Fruit fly (Drosophila melanogaster) whole organism, embryonic: ENCODE measurements around the gene CG44044.

Experiments used
- CG10462 ChIP-seq: fragments of 200-800 bp; sonication (Bioruptor generic); optimal IDR thresholded peaks from 2 replicates; lab custom pipeline; 2016; ENCODE audit warnings: missing biosample characterization, missing genetic modification characterization
- CG10979 ChIP-seq: fragments of 200-800 bp; sonication (Bioruptor generic); optimal IDR thresholded peaks from 2 replicates; lab custom pipeline; 2018; ENCODE audit warnings: missing biosample characterization, mild to moderate bottlenecking, missing genetic modification characterization, moderate library complexity
- CG11504 ChIP-seq: fragments of 200-800 bp; sonication (Bioruptor generic); optimal IDR thresholded peaks from 3 replicates; lab custom pipeline; 2019; ENCODE audit warnings: missing biosample characterization, mild to moderate bottlenecking, missing genetic modification characterization, moderate library complexity
- CG12391 ChIP-seq: fragments of 200-800 bp; sonication (Bioruptor generic); optimal IDR thresholded peaks from 3 replicates; lab custom pipeline; 2018; ENCODE audit warnings: missing biosample characterization, mild to moderate bottlenecking, missing genetic modification characterization, moderate library complexity
- CG14710 ChIP-seq: fragments of 200-800 bp; sonication (Bioruptor generic); optimal IDR thresholded peaks from 3 replicates; lab custom pipeline; 2019; ENCODE audit warnings: missing biosample characterization, mild to moderate bottlenecking, missing genetic modification characterization, moderate library complexity
- CG17361 ChIP-seq: fragments of 200-800 bp; sonication (Bioruptor generic); IDR thresholded peaks from 3 replicates; pipeline ENCODE4 v1.3.6; 2022; ENCODE audit warnings: missing biosample characterization, missing genetic modification characterization
- CG18262 ChIP-seq: fragments of 200-800 bp; optimal IDR thresholded peaks from 3 replicates; lab custom pipeline; 2019; ENCODE audit warnings: missing biosample characterization, mild to moderate bottlenecking, missing genetic modification characterization, moderate library complexity
- CG2678 ChIP-seq: fragments of 200-800 bp; sonication (Bioruptor generic); optimal IDR thresholded peaks from 3 replicates; lab custom pipeline; 2019; ENCODE audit warnings: missing biosample characterization, mild to moderate bottlenecking, missing genetic modification characterization, moderate library complexity
- CG30403 ChIP-seq: fragments of 200-800 bp; sonication (Bioruptor generic); optimal IDR thresholded peaks from 3 replicates; lab custom pipeline; 2016; ENCODE audit warnings: missing biosample characterization, missing genetic modification characterization
- CG4360 ChIP-seq: fragments of 200-800 bp; sonication (Bioruptor generic); IDR thresholded peaks from 2 replicates; pipeline ENCODE4 v1.3.6; 2022; ENCODE audit warnings: missing biosample characterization, missing genetic modification characterization
- CG7839 ChIP-seq: fragments of 200-800 bp; sonication (Bioruptor generic); optimal IDR thresholded peaks from 3 replicates; lab custom pipeline; 2018; ENCODE audit warnings: missing biosample characterization, mild to moderate bottlenecking, missing genetic modification characterization, moderate library complexity
- CG8388 ChIP-seq: fragments of 200-800 bp; sonication (Bioruptor generic); optimal IDR thresholded peaks from 2 replicates; lab custom pipeline; 2019; ENCODE audit warnings: missing biosample characterization, mild to moderate bottlenecking, missing genetic modification characterization, moderate library complexity
- CTCF ChIP-seq: fragments of 200-800 bp; sonication (Bioruptor generic); optimal IDR thresholded peaks from 2 replicates; lab custom pipeline; 2017; ENCODE audit warnings: missing biosample characterization, mild to moderate bottlenecking, missing genetic modification characterization, moderate library complexity
- Camta ChIP-seq: fragments of 200-800 bp; sonication (Bioruptor generic); optimal IDR thresholded peaks from 2 replicates; lab custom pipeline; 2016; ENCODE audit warnings: missing biosample characterization, missing genetic modification characterization
- Ets65A ChIP-seq: fragments of 200-800 bp; sonication (Bioruptor generic); peaks from one replicate; lab custom pipeline; 2016; ENCODE audit warnings: missing biosample characterization, missing genetic modification characterization
- Ets97D ChIP-seq: fragments of 200-800 bp; sonication (Bioruptor generic); optimal IDR thresholded peaks from 3 replicates; lab custom pipeline; 2016; ENCODE audit warnings: missing biosample characterization, missing genetic modification characterization
- Gsc ChIP-seq: fragments of 200-800 bp; sonication (Bioruptor generic); IDR thresholded peaks from 2 replicates; pipeline ENCODE4 v1.3.6; 2022; ENCODE audit warnings: missing biosample characterization, missing genetic modification characterization
- Hey ChIP-seq: fragments of 200-800 bp; sonication (Bioruptor generic); optimal IDR thresholded peaks from 3 replicates; lab custom pipeline; 2018; ENCODE audit warnings: missing biosample characterization, mild to moderate bottlenecking, missing genetic modification characterization
- Hr51 ChIP-seq, 2 experiments: fragments of 200-800 bp; sonication (Bioruptor generic); optimal IDR thresholded peaks; 2 replicates in 1 of 2; 3 replicates in 1 of 2; lab custom pipeline; 2016 to 2018; ENCODE audit warnings: missing biosample characterization in 2 of 2, missing genetic modification characterization in 2 of 2, mild to moderate bottlenecking in 1 of 2, moderate library complexity in 1 of 2
- Kr ChIP-seq: fragments of 200-800 bp; sonication (Bioruptor generic); optimal IDR thresholded peaks from 2 replicates; lab custom pipeline; 2017; ENCODE audit warnings: missing biosample characterization, mild to moderate bottlenecking, missing genetic modification characterization
- Meics ChIP-seq: fragments of 200-800 bp; sonication (Bioruptor generic); optimal IDR thresholded peaks from 2 replicates; lab custom pipeline; 2017; ENCODE audit warnings: missing biosample characterization, mild to moderate bottlenecking, missing genetic modification characterization
- NC2β ChIP-seq: fragments of 200-800 bp; sonication (Bioruptor generic); optimal IDR thresholded peaks from 2 replicates; lab custom pipeline; 2016; ENCODE audit warnings: missing biosample characterization, missing genetic modification characterization
- Oli ChIP-seq: fragments of 200-800 bp; sonication (Bioruptor generic); optimal IDR thresholded peaks from 2 replicates; lab custom pipeline; 2018; ENCODE audit warnings: missing biosample characterization, mild to moderate bottlenecking, missing genetic modification characterization, moderate library complexity
- Ravus ChIP-seq: fragments of 200-800 bp; sonication (Bioruptor generic); IDR thresholded peaks from 2 replicates; pipeline ENCODE4 v1.3.6; 2022; ENCODE audit warnings: missing biosample characterization, missing genetic modification characterization
- Rfx ChIP-seq: fragments of 200-800 bp; sonication (Bioruptor generic); IDR thresholded peaks from 2 replicates; pipeline ENCODE4 v1.3.6; 2022; ENCODE audit warnings: missing biosample characterization, missing genetic modification characterization
- Scr ChIP-seq: fragments of 200-800 bp; sonication (Bioruptor generic); IDR thresholded peaks from 2 replicates; pipeline ENCODE4 v1.3.6; 2022; ENCODE audit warnings: missing biosample characterization, missing genetic modification characterization; ENCODE audit not compliant: partially characterized antibody
- Side ChIP-seq: fragments of 200-800 bp; sonication (Bioruptor generic); optimal IDR thresholded peaks from 2 replicates; lab custom pipeline; 2016; ENCODE audit warnings: missing biosample characterization, missing genetic modification characterization
- Sox100B ChIP-seq: fragments of 200-800 bp; sonication (Bioruptor generic); optimal IDR thresholded peaks from 3 replicates; lab custom pipeline; 2018; ENCODE audit warnings: missing biosample characterization, mild to moderate bottlenecking, missing genetic modification characterization
- Ssrp ChIP-seq: fragments of 200-800 bp; sonication (Bioruptor generic); optimal IDR thresholded peaks from 2 replicates; lab custom pipeline; 2018; ENCODE audit warnings: missing biosample characterization, mild to moderate bottlenecking, missing genetic modification characterization, moderate library complexity
- abd-A ChIP-seq: fragments of 200-800 bp; sonication (Bioruptor generic); optimal IDR thresholded peaks from 3 replicates; lab custom pipeline; 2019; ENCODE audit warnings: missing biosample characterization, mild to moderate bottlenecking, missing genetic modification characterization, moderate library complexity
- bab2 ChIP-seq: fragments of 200-800 bp; sonication (Bioruptor generic); optimal IDR thresholded peaks from 2 replicates; lab custom pipeline; 2016; ENCODE audit warnings: missing biosample characterization, missing genetic modification characterization
- bbx ChIP-seq: fragments of 200-800 bp; sonication (Bioruptor generic); IDR thresholded peaks from 2 replicates; pipeline ENCODE4 v1.3.6; 2022; ENCODE audit warnings: missing biosample characterization, missing genetic modification characterization; ENCODE audit not compliant: partially characterized antibody
- btn ChIP-seq: fragments of 200-800 bp; sonication (Bioruptor generic); optimal IDR thresholded peaks from 2 replicates; lab custom pipeline; 2016; ENCODE audit warnings: missing biosample characterization, missing genetic modification characterization
- dmrt11E ChIP-seq: fragments of 200-800 bp; sonication (Bioruptor generic); optimal IDR thresholded peaks from 3 replicates; lab custom pipeline; 2018; ENCODE audit warnings: missing biosample characterization, mild to moderate bottlenecking, missing genetic modification characterization, moderate library complexity
- fd102C ChIP-seq: fragments of 200-800 bp; sonication (Bioruptor generic); optimal IDR thresholded peaks from 2 replicates; lab custom pipeline; 2018; ENCODE audit warnings: missing biosample characterization, mild to moderate bottlenecking, missing genetic modification characterization, moderate library complexity
- grau ChIP-seq: fragments of 200-800 bp; optimal IDR thresholded peaks from 3 replicates; lab custom pipeline; 2019; ENCODE audit warnings: missing biosample characterization, mild to moderate bottlenecking, missing genetic modification characterization, moderate library complexity
- grn ChIP-seq: fragments of 200-800 bp; sonication (Bioruptor generic); optimal IDR thresholded peaks from 3 replicates; lab custom pipeline; 2017; ENCODE audit warnings: missing biosample characterization, missing genetic modification characterization
- hbn ChIP-seq: fragments of 200-800 bp; sonication (Bioruptor generic); IDR thresholded peaks from 2 replicates; pipeline ENCODE4 v1.3.6; 2022; ENCODE audit warnings: missing biosample characterization, missing genetic modification characterization; ENCODE audit not compliant: partially characterized antibody
- kni ChIP-seq: fragments of 200-800 bp; sonication (Bioruptor generic); optimal IDR thresholded peaks from 3 replicates; lab custom pipeline; 2017; ENCODE audit warnings: mild to moderate bottlenecking, missing biosample characterization, missing genetic modification reagents, missing genetic modification characterization
- lola ChIP-seq, 3 experiments: fragments of >200 bp in 2 of 3; fragments of 200-800 bp in 1 of 3; sonication (Bioruptor generic) in 1 of 3; optimal IDR thresholded peaks; 2 replicates each; lab custom pipeline; 2017 to 2019; ENCODE audit warnings: missing biosample characterization in 3 of 3, missing genetic modification characterization in 3 of 3, mild to moderate bottlenecking in 1 of 3, moderate library complexity in 1 of 3
- maf-S ChIP-seq: fragments of 200-800 bp; sonication (Bioruptor generic); optimal IDR thresholded peaks from 2 replicates; lab custom pipeline; 2016; ENCODE audit warnings: missing biosample characterization, missing genetic modification characterization
- pan ChIP-seq, 4 experiments: fragments of >200 bp in 3 of 4; fragments of 200-800 bp in 1 of 4; sonication (Bioruptor generic) in 1 of 4; optimal IDR thresholded peaks in 3 of 4; IDR thresholded peaks in 1 of 4; 2 replicates each; pipeline versions ENCODE4 v1.3.6 to Lab custom; 2017 to 2022; ENCODE audit warnings: missing biosample characterization in 2 of 4, missing genetic modification characterization in 2 of 4, mixed read lengths in 1 of 4
- scrt ChIP-seq: fragments of 200-800 bp; sonication (Bioruptor generic); optimal IDR thresholded peaks from 2 replicates; lab custom pipeline; 2018; ENCODE audit warnings: missing biosample characterization, mild to moderate bottlenecking, missing genetic modification characterization, moderate library complexity
- slbo ChIP-seq: fragments of 200-800 bp; sonication (Bioruptor generic); IDR thresholded peaks from 2 replicates; pipeline ENCODE4 v1.3.6; 2022; ENCODE audit warnings: missing biosample characterization, missing genetic modification characterization
- so ChIP-seq: fragments of 200-800 bp; sonication (Bioruptor generic); IDR thresholded peaks from 3 replicates; pipeline ENCODE4 v1.3.6; 2022; ENCODE audit warnings: missing biosample characterization, missing genetic modification characterization
- tna ChIP-seq: fragments of 200-800 bp; sonication (Bioruptor generic); IDR thresholded peaks from 2 replicates; pipeline ENCODE4 v1.3.6; 2022; ENCODE audit warnings: missing biosample characterization, missing genetic modification characterization; ENCODE audit not compliant: partially characterized antibody
- toy ChIP-seq: fragments of 200-800 bp; sonication (Bioruptor generic); IDR thresholded peaks from 2 replicates; pipeline ENCODE4 v1.3.6; 2022; ENCODE audit warnings: missing biosample characterization, missing genetic modification characterization
- wdn ChIP-seq: fragments of 200-800 bp; sonication (Bioruptor generic); IDR thresholded peaks from 2 replicates; pipeline ENCODE4 v1.3.6; 2022; ENCODE audit warnings: missing biosample characterization, missing genetic modification characterization

Gene CG44044

DNA sequence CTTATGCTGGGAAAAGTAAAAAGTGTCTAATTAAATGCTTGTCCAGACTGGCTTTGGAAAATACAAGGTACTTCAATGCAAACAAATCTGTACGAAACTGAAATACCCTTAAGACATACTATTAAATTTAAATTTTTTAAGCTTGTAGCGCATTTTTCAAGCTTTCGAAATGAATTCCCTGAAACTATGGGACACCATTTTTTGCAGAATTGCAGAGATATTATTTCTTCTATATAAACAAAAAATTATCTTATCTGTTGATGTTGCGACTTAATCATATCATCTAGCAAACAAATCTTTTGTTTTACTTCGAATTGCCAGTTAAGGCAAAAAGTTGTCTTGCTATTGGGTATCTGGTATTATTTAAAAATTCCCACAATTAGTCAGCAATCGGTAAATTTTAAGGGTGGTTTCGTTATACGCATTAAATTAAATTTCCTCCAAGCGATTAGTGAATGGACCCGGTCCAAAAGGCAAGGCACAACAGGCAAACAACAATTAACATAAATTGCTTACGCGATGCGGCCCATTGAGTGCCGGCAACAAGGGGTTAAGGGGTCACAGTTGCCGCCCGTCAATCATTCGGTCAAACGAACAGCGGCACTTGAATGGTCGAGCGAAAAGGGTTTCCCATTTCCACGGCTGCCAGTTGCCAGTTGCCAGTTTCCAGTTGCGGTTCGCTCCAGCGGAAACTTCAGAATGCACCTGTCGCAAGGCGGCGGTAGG, 14.9 kb downstream of the CG44044 start (continued):
- TF ChIP-seq Hey (peak; percentile 26), CG7839 (tag; lab: Kevin White, UChicago) (peak; percentile 17), CG11504 (tag; lab: Kevin White, UChicago) (peak; percentile 42), CG10462 (GFP tag; lab: Kevin White, UChicago) (no peak), Ssrp (no peak), toy (no peak), Ets97D (no peak), Scr (GFP tag; lab: Robert Waterston, UW) (no peak), CG18262 (tag; lab: Kevin White, UChicago) (peak; percentile 43), CG8388 (GFP tag; lab: Kevin White, UChicago) (peak; percentile 22), Ravus (no peak), abd-A (tag; lab: Kevin White, UChicago) (peak; percentile 35), grn (GFP tag; lab: Kevin White, UChicago) (peak; percentile 85), CG17361 (GFP tag; lab: Robert Waterston, UW) (peak; percentile 35; the same call in 1 of the 3 replicates), Side (GFP tag; lab: Kevin White, UChicago) (no peak), lola (GFP tag; optimal IDR thresholded peaks at IDR 0.05; lab: Kevin White, UChicago) (peak in 1 of 3 experiments; percentile 27), CG4360 (GFP tag; lab: Robert Waterston, UW) (0 out of 2 replicates have a peak, but pooled peaks have one; percentile 18), dmrt11E (tag; lab: Kevin White, UChicago) (peak; percentile 13), pan (optimal IDR thresholded peaks at IDR 0.05; lab: Kevin White, UChicago) (no peak), pan (GFP tag; optimal IDR thresholded peaks at IDR 0.05 in 1 of 2, IDR thresholded peaks at IDR 0.05 in 1 of 2) (no peak), kni (peak; percentile 91), CG12391 (tag; lab: Kevin White, UChicago) (peak; percentile 38), Rfx (GFP tag; lab: Robert Waterston, UW) (no peak), maf-S (GFP tag; lab: Kevin White, UChicago) (no peak), grau (tag; lab: Kevin White, UChicago) (peak; percentile 5), NC2β (no peak), Meics (GFP tag; lab: Kevin White, UChicago) (peak; percentile 2), slbo (GFP tag; lab: Robert Waterston, UW) (no peak), btn (GFP tag; lab: Kevin White, UChicago) (no peak), scrt (GFP tag; lab: Kevin White, UChicago) (no peak), Hr51 (GFP tag; optimal IDR thresholded peaks at IDR 0.05; lab: Kevin White, UChicago) (no peak), Ets65A (GFP tag; lab: Kevin White, UChicago) (peak; percentile 24), bab2 (GFP tag; lab: Kevin White, UChicago) (peak; percentile 11), wdn (GFP tag; lab: Robert Waterston, UW) (0 out of 2 replicates have a peak, but pooled peaks have one; percentile 12), so (GFP tag; lab: Robert Waterston, UW) (no peak), Oli (peak; percentile 7), CG30403 (GFP tag; lab: Kevin White, UChicago) (peak; percentile 2), hbn (GFP tag; lab: Robert Waterston, UW) (no peak), fd102C (GFP tag; lab: Kevin White, UChicago) (no peak), CG2678 (peak; percentile 33), Gsc (GFP tag; lab: Robert Waterston, UW) (no peak), tna (GFP tag; lab: Robert Waterston, UW) (0 out of 2 replicates have a peak, but pooled peaks have one; percentile 12), Camta (GFP tag; lab: Kevin White, UChicago) (no peak), CG14710 (tag; lab: Kevin White, UChicago) (no peak), CTCF (GFP tag; lab: Kevin White, UChicago) (no peak), Sox100B (GFP tag; lab: Kevin White, UChicago) (peak; percentile 47), bbx (GFP tag; lab: Robert Waterston, UW) (no peak), Kr (GFP tag; lab: Kevin White, UChicago) (peak; percentile 98), CG10979 (peak; percentile 15)
